Fruit fly (Drosophila melanogaster) whole organism, prepupa: Measurements from ENCODE around the gene Lst8.

Experiments used
- Blimp-1 ChIP-seq: fragments of 200-800 bp; sonication (Bioruptor generic); optimal IDR thresholded peaks from 3 replicates; lab custom pipeline; 2017; ENCODE audit warnings: missing biosample characterization, missing genetic modification characterization, mild to moderate bottlenecking, moderate library complexity, missing genetic modification reagents
- CG10631 ChIP-seq: fragments of 200-800 bp; sonication (Bioruptor generic); optimal IDR thresholded peaks from 2 replicates; lab custom pipeline; 2016; ENCODE audit warnings: missing biosample characterization, missing genetic modification characterization
- CG10669 ChIP-seq: fragments of 200-800 bp; sonication (Bioruptor generic); optimal IDR thresholded peaks from 3 replicates; lab custom pipeline; 2018; ENCODE audit warnings: missing biosample characterization, mild to moderate bottlenecking, missing genetic modification characterization, moderate library complexity
- CG11294 ChIP-seq: fragments of 200-800 bp; sonication (Bioruptor generic); IDR thresholded peaks from 2 replicates; pipeline ENCODE4 v1.3.6; 2022; ENCODE audit warnings: missing biosample characterization, missing genetic modification characterization
- CG1621 ChIP-seq: fragments of 200-800 bp; sonication (Bioruptor generic); optimal IDR thresholded peaks from 3 replicates; lab custom pipeline; 2018; ENCODE audit warnings: missing biosample characterization, mild to moderate bottlenecking, missing genetic modification characterization
- CG16779 ChIP-seq: fragments of 200-800 bp; sonication (Bioruptor generic); optimal IDR thresholded peaks from 3 replicates; lab custom pipeline; 2017; ENCODE audit warnings: missing biosample characterization, mild to moderate bottlenecking, missing genetic modification characterization
- CG3032 ChIP-seq: fragments of 200-800 bp; optimal IDR thresholded peaks from 2 replicates; lab custom pipeline; 2019; ENCODE audit warnings: missing biosample characterization, mild to moderate bottlenecking, missing genetic modification characterization, moderate library complexity
- CG31627 ChIP-seq: fragments of 200-800 bp; sonication (Bioruptor generic); optimal IDR thresholded peaks from 3 replicates; lab custom pipeline; 2016; ENCODE audit warnings: missing biosample characterization, missing genetic modification characterization
- CG32006 ChIP-seq: fragments of 200-800 bp; sonication (Bioruptor generic); optimal IDR thresholded peaks from 3 replicates; lab custom pipeline; 2017; ENCODE audit warnings: missing biosample characterization, mild to moderate bottlenecking, missing genetic modification characterization
- CG3919 ChIP-seq: fragments of 200-800 bp; sonication (Bioruptor generic); optimal IDR thresholded peaks from 3 replicates; lab custom pipeline; 2016; ENCODE audit warnings: missing biosample characterization, missing genetic modification characterization
- CG4318 ChIP-seq: fragments of 200-800 bp; sonication (Bioruptor generic); optimal IDR thresholded peaks from 3 replicates; lab custom pipeline; 2017; ENCODE audit warnings: missing biosample characterization, mild to moderate bottlenecking, missing genetic modification characterization
- CG6163 ChIP-seq: fragments of 200-800 bp; sonication (Bioruptor generic); IDR thresholded peaks from 3 replicates; pipeline ENCODE4 v1.3.6; 2022; ENCODE audit warnings: missing biosample characterization, missing genetic modification characterization
- CG6276 ChIP-seq: fragments of 200-800 bp; sonication (Bioruptor generic); optimal IDR thresholded peaks from 2 replicates; lab custom pipeline; 2017; ENCODE audit warnings: missing biosample characterization, mild to moderate bottlenecking, missing genetic modification characterization
- CG6792 ChIP-seq: fragments of 200-800 bp; sonication (Bioruptor generic); optimal IDR thresholded peaks from 3 replicates; lab custom pipeline; 2016; ENCODE audit warnings: missing biosample characterization, missing genetic modification characterization
- CG6808 ChIP-seq: fragments of 200-800 bp; sonication (Bioruptor generic); optimal IDR thresholded peaks from 3 replicates; lab custom pipeline; 2017; ENCODE audit warnings: missing biosample characterization, missing genetic modification characterization, mild to moderate bottlenecking, moderate library complexity, missing genetic modification reagents
- CG7368 ChIP-seq: fragments of 200-800 bp; sonication (Bioruptor generic); optimal IDR thresholded peaks from 3 replicates; lab custom pipeline; 2016; ENCODE audit warnings: missing biosample characterization, missing genetic modification characterization
- CG8119 ChIP-seq: fragments of 200-800 bp; sonication (Bioruptor generic); IDR thresholded peaks from 3 replicates; pipeline ENCODE4 v1.3.6; 2022; ENCODE audit warnings: missing biosample characterization, missing genetic modification characterization
- CG8319 ChIP-seq: fragments of 200-800 bp; sonication (Bioruptor generic); optimal IDR thresholded peaks from 3 replicates; lab custom pipeline; 2016; ENCODE audit warnings: missing biosample characterization, missing genetic modification characterization
- CG8632 ChIP-seq: fragments of 200-800 bp; sonication (Bioruptor generic); optimal IDR thresholded peaks from 3 replicates; lab custom pipeline; 2016; ENCODE audit warnings: missing biosample characterization, missing genetic modification characterization
- CG9139 ChIP-seq: fragments of 200-800 bp; sonication (Bioruptor generic); optimal IDR thresholded peaks from 3 replicates; lab custom pipeline; 2017; ENCODE audit warnings: missing biosample characterization, mild to moderate bottlenecking, missing genetic modification characterization
- Eip78C ChIP-seq: fragments of 200-800 bp; sonication (Bioruptor generic); peaks from one replicate; lab custom pipeline; 2016; ENCODE audit warnings: missing biosample characterization, missing genetic modification characterization
- Eip93F ChIP-seq: fragments of 200-800 bp; sonication (Bioruptor generic); optimal IDR thresholded peaks from 2 replicates; lab custom pipeline; 2016; ENCODE audit warnings: missing biosample characterization, mild to moderate bottlenecking, missing genetic modification characterization
- Ets21C ChIP-seq: fragments of 200-800 bp; sonication (Bioruptor generic); optimal IDR thresholded peaks from 3 replicates; lab custom pipeline; 2016; ENCODE audit warnings: missing biosample characterization, missing genetic modification characterization
- Ets96B ChIP-seq: fragments of 200-800 bp; optimal IDR thresholded peaks from 2 replicates; lab custom pipeline; 2019; ENCODE audit warnings: missing biosample characterization, mild to moderate bottlenecking, missing genetic modification characterization, moderate library complexity
- Hr38 ChIP-seq: sonication (Bioruptor generic); optimal IDR thresholded peaks from 2 replicates; lab custom pipeline; 2016; ENCODE audit warnings: missing biosample characterization, missing genetic modification characterization
- Hr39 ChIP-seq: fragments of 200-800 bp; sonication (Bioruptor generic); optimal IDR thresholded peaks from 2 replicates; lab custom pipeline; 2016; ENCODE audit warnings: missing biosample characterization, missing genetic modification characterization
- Lpt ChIP-seq: fragments of 200-800 bp; sonication (Bioruptor generic); optimal IDR thresholded peaks from 3 replicates; lab custom pipeline; 2016; ENCODE audit warnings: missing biosample characterization, missing genetic modification characterization
- Met ChIP-seq: fragments of 200-800 bp; sonication (Bioruptor generic); optimal IDR thresholded peaks from 3 replicates; lab custom pipeline; 2016; ENCODE audit warnings: missing biosample characterization, missing genetic modification characterization
- OdsH ChIP-seq: fragments of 200-800 bp; sonication (Bioruptor generic); optimal IDR thresholded peaks from 3 replicates; lab custom pipeline; 2016; ENCODE audit warnings: missing biosample characterization, missing genetic modification characterization
- Smox ChIP-seq: fragments of 200-800 bp; sonication (Bioruptor generic); optimal IDR thresholded peaks from 3 replicates; lab custom pipeline; 2016; ENCODE audit warnings: missing biosample characterization, missing genetic modification characterization
- Sox102F ChIP-seq: fragments of 200-800 bp; sonication (Bioruptor generic); optimal IDR thresholded peaks from 2 replicates; lab custom pipeline; 2016; ENCODE audit warnings: missing biosample characterization, mild to moderate bottlenecking, missing genetic modification characterization
- Sox14 ChIP-seq: fragments of 200-800 bp; sonication (Bioruptor generic); optimal IDR thresholded peaks from 3 replicates; lab custom pipeline; 2016; ENCODE audit warnings: missing biosample characterization, missing genetic modification characterization
- achi ChIP-seq: fragments of 200-800 bp; sonication (Bioruptor generic); optimal IDR thresholded peaks from 3 replicates; lab custom pipeline; 2016; ENCODE audit warnings: missing biosample characterization, missing genetic modification characterization
- acj6 ChIP-seq: fragments of 200-800 bp; sonication (Bioruptor generic); optimal IDR thresholded peaks from 3 replicates; lab custom pipeline; 2016; ENCODE audit warnings: missing biosample characterization, missing genetic modification characterization
- cyc ChIP-seq: fragments of 200-800 bp; sonication (Bioruptor generic); optimal IDR thresholded peaks from 3 replicates; lab custom pipeline; 2016; ENCODE audit warnings: missing biosample characterization, missing genetic modification characterization
- dac ChIP-seq: fragments of 200-800 bp; sonication (Bioruptor generic); optimal IDR thresholded peaks from 2 replicates; lab custom pipeline; 2017; ENCODE audit warnings: missing biosample characterization, mild to moderate bottlenecking, missing genetic modification characterization
- eg ChIP-seq: fragments of 200-800 bp; sonication (Bioruptor generic); IDR thresholded peaks from 3 replicates; pipeline ENCODE4 v1.3.6; 2022; ENCODE audit warnings: missing biosample characterization, missing genetic modification characterization
- esn ChIP-seq: fragments of 200-800 bp; sonication (Bioruptor generic); optimal IDR thresholded peaks from 2 replicates; lab custom pipeline; 2016; ENCODE audit warnings: missing biosample characterization, mild to moderate bottlenecking, missing genetic modification characterization, moderate library complexity
- fd85E ChIP-seq: fragments of 200-800 bp; sonication (Bioruptor generic); optimal IDR thresholded peaks from 3 replicates; lab custom pipeline; 2016; ENCODE audit warnings: missing biosample characterization, missing genetic modification characterization
- lz ChIP-seq: fragments of 200-800 bp; sonication (Bioruptor generic); optimal IDR thresholded peaks from 3 replicates; lab custom pipeline; 2016; ENCODE audit warnings: missing biosample characterization, missing genetic modification characterization
- net ChIP-seq: fragments of 200-800 bp; sonication (Bioruptor generic); optimal IDR thresholded peaks from 3 replicates; lab custom pipeline; 2016; ENCODE audit warnings: missing biosample characterization, missing genetic modification characterization
- pdm3 ChIP-seq: fragments of 200-800 bp; sonication (Bioruptor generic); optimal IDR thresholded peaks from 3 replicates; lab custom pipeline; 2016; ENCODE audit warnings: missing biosample characterization, missing genetic modification characterization
- ss ChIP-seq, 2 experiments: fragments of 200-800 bp; sonication (Bioruptor generic); optimal IDR thresholded peaks; 2 replicates in 1 of 2; 3 replicates in 1 of 2; lab custom pipeline; 2017 to 2018; ENCODE audit warnings: mild to moderate bottlenecking in 2 of 2, missing biosample characterization in 2 of 2, missing genetic modification characterization in 2 of 2, moderate library complexity in 1 of 2
- svp ChIP-seq: fragments of 200-800 bp; sonication (Bioruptor generic); peaks from one replicate; lab custom pipeline; 2016; ENCODE audit warnings: missing biosample characterization, missing genetic modification characterization
- topi ChIP-seq: fragments of 200-800 bp; sonication (Bioruptor generic); optimal IDR thresholded peaks from 3 replicates; lab custom pipeline; 2016; ENCODE audit warnings: missing biosample characterization, missing genetic modification characterization
- vri ChIP-seq: fragments of 200-800 bp; sonication (Bioruptor generic); optimal IDR thresholded peaks from 3 replicates; lab custom pipeline; 2016; ENCODE audit warnings: missing biosample characterization, mild to moderate bottlenecking, missing genetic modification characterization

Gene Lst8

DNA sequence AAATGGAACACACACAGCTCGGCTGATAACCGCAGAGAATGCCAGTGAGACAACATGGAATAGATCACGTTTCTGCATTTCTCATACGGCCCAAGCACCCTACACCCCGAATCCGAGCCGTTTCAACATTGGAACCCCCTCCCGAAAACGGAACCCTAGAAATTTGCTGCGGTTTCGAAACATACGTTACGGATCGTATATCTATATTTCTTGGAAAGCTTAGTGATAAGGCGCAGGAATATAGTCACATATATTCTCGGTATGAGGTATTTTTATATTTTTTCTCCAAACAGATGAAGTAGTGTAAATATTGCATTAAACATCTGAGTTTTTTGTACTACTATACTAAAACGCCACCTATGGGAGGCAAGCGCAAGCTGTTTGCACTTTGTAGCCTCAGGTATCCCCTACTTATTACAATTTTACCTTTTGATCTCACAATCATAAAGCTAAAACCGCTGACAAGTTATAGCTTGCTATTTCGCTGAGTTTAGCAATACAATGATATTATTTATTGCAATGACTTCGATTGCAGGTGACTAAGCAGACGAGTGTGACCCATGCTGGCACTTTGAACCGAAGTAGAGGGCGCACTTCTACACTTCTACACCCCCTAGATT, 10.3 kb downstream of the Lst8 start:
- TF ChIP-seq pdm3 (GFP tag; lab: Kevin White, UChicago) (no peak), Eip78C (GFP tag; lab: Kevin White, UChicago) (peak; percentile 52), CG31627 (GFP tag; lab: Kevin White, UChicago) (no peak), svp (GFP tag; lab: Kevin White, UChicago) (peak; percentile 38)

DNA sequence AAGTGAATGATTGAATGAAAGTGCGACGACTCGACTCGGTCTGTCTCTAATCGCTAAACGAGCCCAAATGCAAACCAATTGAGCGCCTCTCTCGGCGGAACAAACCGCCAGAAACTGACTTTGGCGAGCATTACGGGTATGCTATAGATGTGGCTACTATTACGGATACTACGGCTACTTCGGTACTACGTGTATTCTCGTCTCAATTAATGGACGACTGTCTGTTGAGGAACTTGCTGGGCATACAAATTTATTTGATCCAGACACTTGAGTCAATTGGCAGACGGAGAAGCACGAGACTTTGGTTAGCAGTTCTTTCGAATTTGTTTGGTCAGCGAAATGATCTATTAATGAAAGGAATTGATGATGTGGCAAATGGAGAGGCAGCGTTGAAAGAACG, 11.3 kb downstream of the Lst8 start:
- TF ChIP-seq CG6163 (GFP tag; lab: Robert Waterston, UW) (no peak), esn (GFP tag; lab: Kevin White, UChicago) (no peak), Ets21C (no peak), CG1621 (no peak), lz (no peak), Lpt (GFP tag; lab: Kevin White, UChicago) (no peak), net (no peak), Eip93F (GFP tag; lab: Kevin White, UChicago) (no peak)
- TF ChIP-seq, all 60 proteins: peak for 0

DNA sequence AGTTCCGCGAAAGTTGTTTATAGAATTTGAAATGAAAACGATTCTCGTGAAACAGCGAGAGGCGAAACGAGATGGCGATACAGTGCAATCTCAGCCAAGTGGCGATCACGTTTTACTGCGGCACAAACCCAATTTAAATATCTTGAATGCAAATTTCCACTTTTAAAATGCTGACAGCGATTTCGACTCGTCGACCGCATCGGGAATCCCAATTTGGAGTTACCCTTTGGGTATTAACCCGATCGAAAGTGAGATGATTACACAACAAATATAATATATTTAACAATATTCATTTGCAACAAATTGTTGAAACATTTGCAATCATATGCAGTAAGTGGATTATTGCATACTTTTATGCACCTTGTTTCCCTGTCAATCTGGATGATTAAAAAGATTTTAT, 15.2 kb downstream of the Lst8 start:
- no peak for TF ChIP-seq CG9139 (GFP tag; lab: Kevin White, UChicago)
- TF ChIP-seq Sox14 = no peak
- TF ChIP-seq Hr38 = no peak
- no peak for TF ChIP-seq CG8632
- TF ChIP-seq achi (GFP tag; lab: Kevin White, UChicago) = no peak
- no peak for TF ChIP-seq CG32006
- no peak for TF ChIP-seq CG16779
- no peak for TF ChIP-seq CG3919 (GFP tag; lab: Kevin White, UChicago)
- no peak for TF ChIP-seq eg (GFP tag; lab: Robert Waterston, UW)
- no peak for TF ChIP-seq OdsH
- no peak for TF ChIP-seq CG7368 (GFP tag; lab: Kevin White, UChicago)
- TF ChIP-seq vri (GFP tag; lab: Kevin White, UChicago) = no peak
- no peak for TF ChIP-seq fd85E (GFP tag; lab: Kevin White, UChicago)
- no peak for TF ChIP-seq Sox102F (GFP tag; lab: Kevin White, UChicago)

DNA sequence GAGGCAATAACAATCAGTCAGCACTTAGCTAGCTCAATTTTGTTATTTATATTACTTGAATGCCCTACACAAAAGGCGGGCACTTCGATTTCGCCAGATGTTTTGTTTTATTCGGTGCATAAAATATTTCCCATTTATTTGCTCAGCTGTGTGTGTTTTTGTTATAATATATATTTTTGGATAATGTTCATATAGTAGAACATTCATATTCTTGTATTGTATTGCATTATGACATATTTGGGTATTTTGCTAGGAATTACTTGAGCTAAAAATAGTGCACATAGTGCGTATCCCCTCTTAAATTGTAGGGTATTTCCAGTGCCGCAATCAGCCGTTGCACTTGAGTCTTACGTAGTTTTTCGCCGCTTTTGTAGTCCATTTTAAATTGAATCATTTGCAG, 15.8 kb downstream of the Lst8 start:
- peak; percentile 35 for TF ChIP-seq cyc (GFP tag; lab: Kevin White, UChicago)
- no peak for TF ChIP-seq CG9139 (GFP tag; lab: Kevin White, UChicago)
- no peak for TF ChIP-seq CG6808
- TF ChIP-seq CG8632 = peak; percentile 11
- peak; percentile 27 for TF ChIP-seq achi (GFP tag; lab: Kevin White, UChicago)
- TF ChIP-seq CG11294 (GFP tag; lab: Robert Waterston, UW) = peak; percentile 42; the same call in 1 of the 2 replicates
- TF ChIP-seq net = peak; percentile 12
- TF ChIP-seq Blimp-1 (GFP tag; lab: Kevin White, UChicago) = no peak
- TF ChIP-seq Eip78C (GFP tag; lab: Kevin White, UChicago) = peak; percentile 90
- TF ChIP-seq Sox102F (GFP tag; lab: Kevin White, UChicago) = peak; percentile 47
- TF ChIP-seq acj6 (GFP tag; lab: Kevin White, UChicago) = peak; percentile 54
- peak; percentile 66 for TF ChIP-seq Met (GFP tag; lab: Kevin White, UChicago)
- peak; percentile 47 for TF ChIP-seq Hr39
- TF ChIP-seq CG4318 = no peak
- no peak for TF ChIP-seq CG1621
- peak; percentile 36 for TF ChIP-seq CG6276
- peak; percentile 19 for TF ChIP-seq CG3032
- TF ChIP-seq CG10669 (GFP tag; lab: Kevin White, UChicago) = peak; percentile 33
- TF ChIP-seq Eip93F (GFP tag; lab: Kevin White, UChicago) = no peak
- peak; percentile 7 for TF ChIP-seq CG10631
- no peak for TF ChIP-seq dac (GFP tag; lab: Kevin White, UChicago)
- peak; percentile 66 for TF ChIP-seq vri (GFP tag; lab: Kevin White, UChicago)
- TF ChIP-seq CG32006 = peak; percentile 65
- TF ChIP-seq Hr38 = no peak
- TF ChIP-seq Ets96B (tag; lab: Kevin White, UChicago) = peak; percentile 31
- TF ChIP-seq CG6792 (GFP tag; lab: Kevin White, UChicago) = peak; percentile 30
- peak; percentile 62 for TF ChIP-seq OdsH
- peak; percentile 17 for TF ChIP-seq CG8319
- TF ChIP-seq topi = peak; percentile 59
- peak; percentile 62 for TF ChIP-seq CG8119 (GFP tag; lab: Robert Waterston, UW)
- peak; percentile 49 for TF ChIP-seq Smox (GFP tag; lab: Kevin White, UChicago)
- TF ChIP-seq Sox14 = peak; percentile 34
- no peak for TF ChIP-seq ss (GFP tag; optimal IDR thresholded peaks at IDR 0.05; lab: Kevin White, UChicago)
